Fruit fly (Drosophila melanogaster) whole organism, adult: ENCODE data around the gene Pdf.

Experiments used
- CG7101 ChIP-seq: fragments of 200-800 bp; sonication (Bioruptor generic); optimal IDR thresholded peaks from 2 replicates; lab custom pipeline; 2018; ENCODE audit warnings: missing biosample characterization, mild to moderate bottlenecking, missing genetic modification characterization, moderate library complexity
- Mnt ChIP-seq: fragments of 200-800 bp; sonication (Bioruptor generic); optimal IDR thresholded peaks from 2 replicates; lab custom pipeline; 2016; ENCODE audit warnings: missing biosample characterization, mild to moderate bottlenecking, missing genetic modification characterization
- tj ChIP-seq: fragments of 200-800 bp; sonication (Bioruptor generic); optimal IDR thresholded peaks from 3 replicates; lab custom pipeline; 2017; ENCODE audit warnings: missing biosample characterization, mild to moderate bottlenecking, missing genetic modification characterization, moderate library complexity
- toe ChIP-seq: fragments of 200-800 bp; sonication (Bioruptor generic); optimal IDR thresholded peaks from 2 replicates; lab custom pipeline; 2016; ENCODE audit warnings: missing biosample characterization, missing genetic modification characterization

The Pdf gene

DNA sequence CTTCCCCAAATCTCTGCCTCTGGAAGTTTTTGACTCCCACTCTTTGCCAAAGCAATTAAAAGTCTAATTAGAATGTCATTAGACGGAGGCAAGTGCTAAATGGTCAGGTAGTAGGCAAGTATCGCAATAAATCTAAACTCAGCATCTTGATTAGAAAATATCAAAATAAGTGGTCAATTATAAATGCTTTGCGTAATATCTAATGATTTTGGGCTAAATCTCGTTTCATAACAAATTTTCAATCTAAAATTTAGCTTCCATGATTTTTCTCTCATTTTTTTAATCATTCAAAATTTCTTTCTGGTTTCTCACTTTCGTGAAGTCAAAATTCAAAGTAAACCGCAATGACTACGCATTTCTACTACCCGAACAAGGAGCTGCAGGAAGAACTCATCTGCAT is 42.2 kb downstream of the Pdf start, which contains the start of gene Ald2:
TSS of gene Ald2 (plus strand) at position 301 of the 400 bp plus-strand sequence.
- TF ChIP-seq toe (GFP tag; lab: Kevin White, UChicago), result no peak
- no peak for TF ChIP-seq Mnt (GFP tag; lab: Kevin White, UChicago)
- no peak for TF ChIP-seq tj (GFP tag; lab: Kevin White, UChicago)

- no peak for TF ChIP-seq CG7101 (tag; lab: Kevin White, UChicago)
These were observed 46.2 kb downstream of the Pdf start for dm6 chr3R:26409780-26410179.
